Worm (Caenorhabditis elegans) whole organism, late embryonic: ENCODE results near the gene F15A4.2.

Experiments
- F13H6.1 ChIP-seq: sonication (generic microtip); optimal IDR thresholded peaks from 2 replicates; lab custom pipeline; 2016; ENCODE audit warnings: missing genetic modification characterization, missing compliant biosample characterization
- K09A11.1 ChIP-seq: sonication (generic microtip); optimal IDR thresholded peaks from 2 replicates; lab custom pipeline; 2017; ENCODE audit warnings: antibody characterized with exemption, mild to moderate bottlenecking, missing genetic modification characterization, missing compliant biosample characterization; ENCODE audit not compliant: insufficient read depth
- T23F11.4 ChIP-seq: fragments of 200-800 bp; sonication (Bioruptor generic); optimal IDR thresholded peaks from 2 replicates; lab custom pipeline; 2018; ENCODE audit warnings: mild to moderate bottlenecking, missing genetic modification characterization, missing compliant biosample characterization
- Y22D7AL.16 ChIP-seq: sonication (generic microtip); optimal IDR thresholded peaks from 2 replicates; lab custom pipeline; 2016; ENCODE audit warnings: missing genetic modification characterization, missing compliant biosample characterization
- ahr-1 ChIP-seq: sonication (generic microtip); optimal IDR thresholded peaks from 2 replicates; lab custom pipeline; 2016; ENCODE audit warnings: missing genetic modification characterization, missing compliant biosample characterization
- ama-1 ChIP-seq: fragments of 150-350 bp; optimal IDR thresholded peaks from 2 replicates; lab custom pipeline; 2014
- ceh-14 ChIP-seq: sonication (generic microtip); optimal IDR thresholded peaks from 2 replicates; lab custom pipeline; 2016; ENCODE audit warnings: missing genotype, missing genetic modification characterization, missing compliant biosample characterization
- ceh-19 ChIP-seq: fragments of 200-800 bp; sonication (Bioruptor generic); optimal IDR thresholded peaks from 2 replicates; lab custom pipeline; 2018; ENCODE audit warnings: mild to moderate bottlenecking, missing genetic modification characterization, missing compliant biosample characterization
- ceh-2 ChIP-seq: sonication (generic microtip); optimal IDR thresholded peaks from 2 replicates; lab custom pipeline; 2016; ENCODE audit warnings: missing genotype, missing genetic modification characterization, missing compliant biosample characterization
- ceh-22 ChIP-seq: sonication (generic microtip); optimal IDR thresholded peaks from 2 replicates; lab custom pipeline; 2017; ENCODE audit warnings: missing biosample characterization, missing genetic modification characterization
- ceh-30 ChIP-seq: fragments of 150-350 bp; optimal IDR thresholded peaks from 2 replicates; lab custom pipeline; 2014; ENCODE audit warnings: missing biosample characterization, missing genetic modification characterization
- ceh-45 ChIP-seq: fragments of 200-800 bp; sonication (Bioruptor generic); IDR thresholded peaks from 2 replicates; pipeline ENCODE4 v1.3.6; 2022; ENCODE audit warnings: missing genetic modification reagents, missing genetic modification characterization, missing compliant biosample characterization
- ceh-48 ChIP-seq: sonication (generic microtip); optimal IDR thresholded peaks from 2 replicates; lab custom pipeline; 2016; ENCODE audit warnings: missing genetic modification characterization, inconsistent platforms, missing compliant biosample characterization
- ceh-6 ChIP-seq: fragments of 200-800 bp; sonication (Bioruptor generic); optimal IDR thresholded peaks from 2 replicates; lab custom pipeline; 2018; ENCODE audit warnings: mild to moderate bottlenecking, missing genetic modification characterization, missing compliant biosample characterization
- che-1 ChIP-seq: sonication (generic microtip); optimal IDR thresholded peaks from 2 replicates; lab custom pipeline; 2016; ENCODE audit warnings: mild to moderate bottlenecking, missing genetic modification characterization, missing compliant biosample characterization
- dve-1 ChIP-seq: sonication (generic microtip); optimal IDR thresholded peaks from 2 replicates; lab custom pipeline; 2017; ENCODE audit warnings: antibody characterized with exemption, mild to moderate bottlenecking, missing genetic modification characterization, missing compliant biosample characterization
- elt-4 ChIP-seq: sonication (generic microtip); optimal IDR thresholded peaks from 2 replicates; lab custom pipeline; 2016; ENCODE audit warnings: missing genetic modification characterization, missing compliant biosample characterization
- ets-4 ChIP-seq: sonication (generic microtip); optimal IDR thresholded peaks from 2 replicates; lab custom pipeline; 2016; ENCODE audit warnings: missing genetic modification characterization, missing compliant biosample characterization
- fax-1 ChIP-seq: sonication (generic microtip); optimal IDR thresholded peaks from 2 replicates; lab custom pipeline; 2016; ENCODE audit warnings: missing genotype, missing genetic modification characterization, missing compliant biosample characterization
- fkh-6 ChIP-seq: sonication (generic microtip); optimal IDR thresholded peaks from 2 replicates; lab custom pipeline; 2016; ENCODE audit warnings: missing genetic modification characterization, missing compliant biosample characterization
- gmeb-2 ChIP-seq: sonication (generic microtip); optimal IDR thresholded peaks from 2 replicates; lab custom pipeline; 2016; ENCODE audit warnings: missing genetic modification characterization, inconsistent platforms, missing compliant biosample characterization
- hlh-13 ChIP-seq: fragments of 200-800 bp; sonication (Bioruptor generic); optimal IDR thresholded peaks from 2 replicates; lab custom pipeline; 2018; ENCODE audit warnings: mild to moderate bottlenecking, missing genetic modification characterization, missing compliant biosample characterization
- hlh-30 ChIP-seq: sonication (generic microtip); optimal IDR thresholded peaks from 2 replicates; lab custom pipeline; 2017; ENCODE audit warnings: antibody characterized with exemption, missing genetic modification characterization, missing compliant biosample characterization; ENCODE audit not compliant: insufficient read depth
- hlh-6 ChIP-seq: sonication (generic microtip); optimal IDR thresholded peaks from 2 replicates; lab custom pipeline; 2016; ENCODE audit warnings: missing genotype, missing genetic modification characterization, missing compliant biosample characterization
- lin-11 ChIP-seq: fragments of 200-800 bp; sonication (Bioruptor generic); optimal IDR thresholded peaks from 2 replicates; lab custom pipeline; 2018; ENCODE audit warnings: mild to moderate bottlenecking, missing genetic modification characterization, missing compliant biosample characterization
- nfya-1 ChIP-seq: sonication (generic microtip); optimal IDR thresholded peaks from 2 replicates; lab custom pipeline; 2017; ENCODE audit warnings: missing genetic modification characterization, mild to moderate bottlenecking, missing compliant biosample characterization, antibody characterized with exemption, moderate library complexity
- nhr-232 ChIP-seq: sonication (generic microtip); optimal IDR thresholded peaks from 2 replicates; lab custom pipeline; 2016; ENCODE audit warnings: missing genetic modification characterization, missing compliant biosample characterization
- odd-2 ChIP-seq: sonication (generic microtip); optimal IDR thresholded peaks from 2 replicates; lab custom pipeline; 2017; ENCODE audit warnings: antibody characterized with exemption, mild to moderate bottlenecking, missing genetic modification characterization, missing compliant biosample characterization
- pha-2 ChIP-seq: sonication (generic microtip); optimal IDR thresholded peaks from 2 replicates; lab custom pipeline; 2017; ENCODE audit warnings: mild to moderate bottlenecking, missing genetic modification characterization, missing compliant biosample characterization
- pqm-1 ChIP-seq: sonication (generic microtip); optimal IDR thresholded peaks from 2 replicates; lab custom pipeline; 2016; ENCODE audit warnings: missing genetic modification characterization, missing compliant biosample characterization
- sdc-2 ChIP-seq: sonication (generic microtip); optimal IDR thresholded peaks from 2 replicates; lab custom pipeline; 2016; ENCODE audit warnings: missing genotype, missing genetic modification characterization, missing compliant biosample characterization
- unc-42 ChIP-seq: sonication (generic microtip); optimal IDR thresholded peaks from 2 replicates; lab custom pipeline; 2016; ENCODE audit warnings: missing genotype, missing genetic modification characterization, missing compliant biosample characterization
- unc-55 ChIP-seq: sonication (generic microtip); optimal IDR thresholded peaks from 2 replicates; lab custom pipeline; 2017; ENCODE audit warnings: missing biosample characterization, missing genetic modification reagents, missing genetic modification characterization
- unc-86 ChIP-seq: sonication (generic microtip); optimal IDR thresholded peaks from 2 replicates; lab custom pipeline; 2016; ENCODE audit warnings: missing genetic modification characterization, missing compliant biosample characterization
- zip-5 ChIP-seq: sonication (generic microtip); optimal IDR thresholded peaks from 2 replicates; lab custom pipeline; 2016; ENCODE audit warnings: missing genetic modification characterization, missing compliant biosample characterization

Gene F15A4.2

ce11 chrII:12506511-12506910 lies 44.2 kb downstream of the F15A4.2 start:
- no peak for TF ChIP-seq ceh-22 (tag; lab: Kevin White, UChicago)
- TF ChIP-seq ets-4 (tag; lab: Kevin White, UChicago), result no peak
- TF ChIP-seq ama-1, result no peak
- no peak for TF ChIP-seq unc-86 (tag; lab: Kevin White, UChicago)
- no peak for TF ChIP-seq ceh-6 (GFP tag; lab: Kevin White, UChicago)
- TF ChIP-seq elt-4 (tag; lab: Kevin White, UChicago), result no peak
- no peak for TF ChIP-seq pqm-1 (tag; lab: Kevin White, UChicago)
- no peak for TF ChIP-seq nhr-232 (tag; lab: Kevin White, UChicago)
- TF ChIP-seq ceh-2 (tag; lab: Kevin White, UChicago), result no peak
- TF ChIP-seq fax-1, result no peak
- no peak for TF ChIP-seq che-1 (tag; lab: Kevin White, UChicago)
- no peak for TF ChIP-seq hlh-30 (tag; lab: Kevin White, UChicago)
- TF ChIP-seq dve-1, result no peak
- TF ChIP-seq fkh-6 (tag; lab: Kevin White, UChicago), result no peak
- no peak for TF ChIP-seq ahr-1
- TF ChIP-seq ceh-19, result no peak

- TF ChIP-seq unc-42 (tag; lab: Kevin White, UChicago) (no peak), ceh-45 (no peak), hlh-30 (tag; lab: Kevin White, UChicago) (no peak), nhr-232 (tag; lab: Kevin White, UChicago) (no peak), ceh-48 (tag; lab: Kevin White, UChicago) (no peak), dve-1 (no peak), odd-2 (tag; lab: Kevin White, UChicago) (no peak), K09A11.1 (no peak), Y22D7AL.16 (tag; lab: Kevin White, UChicago) (no peak), ceh-14 (tag; lab: Kevin White, UChicago) (no peak)
- TF ChIP-seq, all 69 proteins: peak for 0
These were observed 44.7 kb downstream of the F15A4.2 start, which contains the start of gene srh-68 for ce11 chrII:12507038-12507437. Gene srh-68, plus strand, starts transcription at chrII:12507338.

- no peak for TF ChIP-seq Y22D7AL.16 (tag; lab: Kevin White, UChicago)
- TF ChIP-seq nfya-1 (tag; lab: Kevin White, UChicago), result no peak
- no peak for TF ChIP-seq ceh-30 (tag; lab: Kevin White, UChicago)
- no peak for TF ChIP-seq pqm-1 (tag; lab: Kevin White, UChicago)
These were observed 46.3 kb downstream of the F15A4.2 start, which contains the start of gene srh-67 for ce11 chrII:12508650-12509049. Gene srh-67, plus strand, starts transcription at chrII:12508950.

- no peak for TF ChIP-seq sdc-2
- TF ChIP-seq lin-11 (tag; lab: Kevin White, UChicago), result no peak
- TF ChIP-seq zip-5 (tag; lab: Kevin White, UChicago), result no peak
- no peak for TF ChIP-seq hlh-6
- TF ChIP-seq unc-55 (GFP tag; lab: Kevin White, UChicago), result no peak
- TF ChIP-seq pha-2 (tag; lab: Kevin White, UChicago), result no peak
- TF ChIP-seq T23F11.4 (GFP tag; lab: Kevin White, UChicago), result no peak
- no peak for TF ChIP-seq F13H6.1
- TF ChIP-seq gmeb-2 (tag; lab: Kevin White, UChicago), result no peak
- TF ChIP-seq hlh-13, result no peak
- no peak for TF ChIP-seq ceh-45
These were observed 49.5 kb downstream of the F15A4.2 start, which contains the start of gene srh-73 for ce11 chrII:12511866-12512265. Gene srh-73, plus strand, starts transcription at chrII:12512166.
